Worm (Caenorhabditis elegans): ENCODE results near the gene exp-1.

DNA sequence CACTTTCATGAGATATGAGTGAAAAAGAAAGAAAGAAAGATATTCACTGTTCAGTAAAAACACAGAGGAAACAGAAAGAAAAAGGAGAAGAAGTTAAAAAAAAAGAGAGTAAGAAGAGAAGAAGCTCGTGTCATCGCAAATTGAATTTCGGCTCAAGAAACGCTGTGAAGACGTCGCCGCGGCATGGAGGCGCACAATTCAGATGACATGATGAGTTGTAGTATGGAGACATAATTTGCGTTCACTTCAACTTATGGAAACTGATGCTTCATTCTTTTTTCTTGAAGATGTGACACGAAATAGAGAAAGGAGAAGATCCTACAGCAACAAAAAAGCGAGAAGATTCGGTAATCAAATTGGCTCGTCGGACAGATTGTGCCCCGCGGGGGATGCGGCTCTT is 12.5 kb downstream of the exp-1 start:
- no peak for TF ChIP-seq nhr-48 (tag; optimal IDR thresholded peaks at IDR 0.05)
- TF ChIP-seq daf-16 (GFP tag; optimal IDR thresholded peaks at IDR 0.05), result no peak
- no peak for TF ChIP-seq daf-16 (tag; optimal IDR thresholded peaks at IDR 0.05)

All from whole organism, L4 larva.